Worm (Caenorhabditis elegans): ENCODE measurements around the gene atx-2.

ce11 chrIII:10442355-10443140, 18.6 kb upstream of the atx-2 start, which contains the start of the genes H04D03.2 and ecps-2:
- TF ChIP-seq pha-4 (tag; optimal IDR thresholded peaks at IDR 0.05) (no peak), nhr-11 (tag; optimal IDR thresholded peaks at IDR 0.05) (no peak), pqm-1 (tag; optimal IDR thresholded peaks at IDR 0.05) (no peak), ama-1 (optimal IDR thresholded peaks at IDR 0.05) (no peak), nhr-76 (tag; optimal IDR thresholded peaks at IDR 0.05) (no peak), jun-1 (tag; optimal IDR thresholded peaks at IDR 0.05) (no peak)
